Worm (Caenorhabditis elegans): ENCODE measurements around the gene C28H8.7.
A peak's percentile ranks its signal among the peaks of the same experiment; 100 is the strongest.

The C28H8.7 gene

DNA sequence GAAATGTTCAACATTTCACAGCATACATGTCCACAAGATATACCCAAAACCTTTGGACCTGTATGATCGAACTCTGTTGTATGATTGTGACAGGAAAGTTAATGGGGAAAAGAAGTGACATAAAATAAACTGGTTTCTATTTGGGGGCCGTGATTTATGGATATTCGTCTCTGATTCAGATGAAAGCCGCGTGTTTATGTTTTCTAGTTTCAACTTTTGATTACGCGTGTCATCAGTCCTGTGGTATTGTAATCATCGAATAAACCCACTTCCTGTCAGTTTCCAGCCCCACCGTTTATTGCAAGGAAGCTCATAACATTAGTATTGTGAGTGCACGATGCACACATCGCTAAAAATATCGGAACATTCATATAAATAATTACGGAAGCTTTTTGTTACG, 35.4 kb upstream of the C28H8.7 start (continued):
- TF ChIP-seq nhr-71 (tag; optimal IDR thresholded peaks at IDR 0.05), result peak; percentile 74
- peak; percentile 65 for TF ChIP-seq nhr-90 (tag; optimal IDR thresholded peaks at IDR 0.05; ENCODE audit: poor library complexity)
- no peak for TF ChIP-seq skn-1 (tag; optimal IDR thresholded peaks at IDR 0.05)
- no peak for TF ChIP-seq ets-5 (GFP tag; IDR thresholded peaks at IDR 0.05)
- no peak for TF ChIP-seq efl-1 (optimal IDR thresholded peaks at IDR 0.05)
- TF ChIP-seq efl-1 (GFP tag; optimal IDR thresholded peaks at IDR 0.05 in 1 of 2), result peak in 1 of 2 experiments; percentile 91
- no peak for TF ChIP-seq C34B4.2 (tag; optimal IDR thresholded peaks at IDR 0.05)
- TF ChIP-seq lin-15B (tag; optimal IDR thresholded peaks at IDR 0.05), result no peak
- TF ChIP-seq sox-4 (tag; optimal IDR thresholded peaks at IDR 0.05), result no peak
- peak; percentile 59 for TF ChIP-seq lin-14 (GFP tag; optimal IDR thresholded peaks at IDR 0.05)
- TF ChIP-seq egl-27 (tag; optimal IDR thresholded peaks at IDR 0.05), result no peak
- TF ChIP-seq unc-98 (GFP tag; IDR thresholded peaks at IDR 0.05), result no peak
- TF ChIP-seq C16A3.4 (tag; optimal IDR thresholded peaks at IDR 0.05), result no peak
- no peak for TF ChIP-seq egl-13 (tag; optimal IDR thresholded peaks at IDR 0.05)
- no peak for TF ChIP-seq ces-1 (GFP tag; optimal IDR thresholded peaks at IDR 0.05)
- TF ChIP-seq nhr-85 (tag), result peak; percentile 89
- TF ChIP-seq unc-86 (tag; optimal IDR thresholded peaks at IDR 0.05), result no peak
- TF ChIP-seq pqm-1 (tag; optimal IDR thresholded peaks at IDR 0.05), result no peak
- no peak for TF ChIP-seq zag-1 (tag; optimal IDR thresholded peaks at IDR 0.05)
- peak; percentile 63 for TF ChIP-seq snu-23 (GFP tag; optimal IDR thresholded peaks at IDR 0.05)
- no peak for TF ChIP-seq swsn-7 (tag; optimal IDR thresholded peaks at IDR 0.05)
- no peak for TF ChIP-seq Y116A8C.19 (tag; optimal IDR thresholded peaks at IDR 0.05; ENCODE audit: borderline replicate concordance)
- peak; percentile 71 for TF ChIP-seq blmp-1 (tag; optimal IDR thresholded peaks at IDR 0.05)
- peak; percentile 5 for TF ChIP-seq lir-3 (tag; optimal IDR thresholded peaks at IDR 0.05; ENCODE audit: poor library complexity)
- no peak for TF ChIP-seq sptf-1 (tag; optimal IDR thresholded peaks at IDR 0.05)
- no peak for TF ChIP-seq lin-13 (GFP tag; optimal IDR thresholded peaks at IDR 0.05)
- no peak for TF ChIP-seq elt-2 (tag; optimal IDR thresholded peaks at IDR 0.05)
- TF ChIP-seq ceh-63 (GFP tag; optimal IDR thresholded peaks at IDR 0.05), result no peak
- no peak for TF ChIP-seq dsc-1 (tag; optimal IDR thresholded peaks at IDR 0.05)
- TF ChIP-seq lin-35 (GFP tag; optimal IDR thresholded peaks at IDR 0.05), result peak in 1 of 2 experiments; percentile 40
- no peak for TF ChIP-seq fkh-8 (tag; optimal IDR thresholded peaks at IDR 0.05)
- TF ChIP-seq nhr-19 (GFP tag; conservative IDR thresholded peaks at IDR 0.05), result peak; percentile 76
- TF ChIP-seq ceh-90 (tag; optimal IDR thresholded peaks at IDR 0.05), result no peak
- no peak for TF ChIP-seq nhr-77 (tag; optimal IDR thresholded peaks at IDR 0.05)
- no peak for TF ChIP-seq nhr-28 (tag; optimal IDR thresholded peaks at IDR 0.05)
- TF ChIP-seq alr-1 (tag; optimal IDR thresholded peaks at IDR 0.05; ENCODE audit: borderline replicate concordance), result no peak
- peak; percentile 34 for TF ChIP-seq tbx-2 (tag; optimal IDR thresholded peaks at IDR 0.05)
- TF ChIP-seq fkh-4 (tag; optimal IDR thresholded peaks at IDR 0.05; ENCODE audit: borderline replicate concordance), result no peak
- no peak for TF ChIP-seq dpl-1 (GFP tag; optimal IDR thresholded peaks at IDR 0.05)
- TF ChIP-seq hpl-2 (GFP tag; optimal IDR thresholded peaks at IDR 0.05), result no peak
- no peak for TF ChIP-seq hlh-4 (tag; optimal IDR thresholded peaks at IDR 0.05)
- TF ChIP-seq unc-130 (tag; optimal IDR thresholded peaks at IDR 0.05), result no peak
- no peak for TF ChIP-seq sup-37 (GFP tag; optimal IDR thresholded peaks at IDR 0.05)
- TF ChIP-seq nhr-47 (tag; optimal IDR thresholded peaks at IDR 0.05), result no peak
- no peak for TF ChIP-seq ceh-88 (GFP tag; IDR thresholded peaks at IDR 0.05)
